Worm (Caenorhabditis elegans) whole organism, L4/young adult: ENCODE results near the gene B0222.11.

Source experiments
- W03F9.2 ChIP-seq: fragments of 150-350 bp; optimal IDR thresholded peaks from 2 replicates; lab custom pipeline; 2014; ENCODE audit warnings: missing biosample characterization, missing genetic modification characterization
- dao-5 ChIP-seq: sonication (generic microtip); optimal IDR thresholded peaks from 2 replicates; lab custom pipeline; 2016; ENCODE audit warnings: missing genotype, missing genetic modification characterization, moderate library complexity, missing compliant biosample characterization
- him-1 ChIP-seq: sonication (generic microtip); optimal IDR thresholded peaks from 2 replicates; lab custom pipeline; 2016; ENCODE audit warnings: missing genotype, missing genetic modification reagents, missing genetic modification characterization, missing compliant biosample characterization

DNA sequence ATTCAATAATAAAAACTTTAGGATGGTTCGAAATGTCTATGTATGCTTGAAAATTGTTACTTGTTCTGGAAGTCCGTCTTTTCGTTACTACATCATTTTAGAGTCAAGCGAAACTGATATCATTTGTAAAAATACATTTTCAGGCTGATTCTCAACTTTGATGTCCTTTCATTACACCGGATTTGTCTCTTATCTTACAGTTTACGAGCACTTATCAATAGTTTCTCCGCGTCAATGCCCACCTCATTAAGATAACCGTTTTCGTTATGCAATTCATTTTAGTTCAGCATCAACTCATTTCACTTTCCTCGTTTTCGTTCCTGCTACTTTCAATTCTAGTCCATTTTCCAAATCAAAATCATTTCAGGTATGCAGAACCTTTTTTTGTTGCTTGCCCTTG, 34.7 kb upstream of the B0222.11 start, which contains the start of gene asp-2:
- TF ChIP-seq him-1 (tag; lab: Kevin White, UChicago) (no peak), W03F9.2 (tag; lab: Kevin White, UChicago) (no peak), dao-5 (tag; lab: Kevin White, UChicago) (no peak)
